Fruit fly (Drosophila melanogaster) whole organism, embryonic: ENCODE measurements around the gene CG9184.

Source experiments
- Atf3 ChIP-seq: fragments of 200-800 bp; sonication (Bioruptor generic); optimal IDR thresholded peaks from 3 replicates; lab custom pipeline; 2016; ENCODE audit warnings: missing biosample characterization, missing genetic modification characterization
- B-H1 ChIP-seq: fragments of 200-800 bp; sonication (Bioruptor generic); IDR thresholded peaks from 3 replicates; pipeline ENCODE4 v1.3.6; 2022; ENCODE audit warnings: missing biosample characterization, missing genetic modification characterization
- BEAF-32 ChIP-seq: fragments of 200-800 bp; sonication (Bioruptor generic); optimal IDR thresholded peaks from 3 replicates; lab custom pipeline; 2017; ENCODE audit warnings: missing biosample characterization, missing genetic modification characterization, mild to moderate bottlenecking, moderate library complexity, missing genetic modification reagents
- CG10267 ChIP-seq: fragments of 200-800 bp; sonication (Bioruptor generic); optimal IDR thresholded peaks from 2 replicates; lab custom pipeline; 2018; ENCODE audit warnings: missing biosample characterization, mild to moderate bottlenecking, missing genetic modification characterization, moderate library complexity
- CG10565 ChIP-seq: fragments of 200-800 bp; sonication (Bioruptor generic); optimal IDR thresholded peaks from 3 replicates; lab custom pipeline; 2016; ENCODE audit warnings: missing biosample characterization, mild to moderate bottlenecking, missing genetic modification characterization
- CG10654 ChIP-seq: fragments of 200-800 bp; sonication (Bioruptor generic); optimal IDR thresholded peaks from 2 replicates; lab custom pipeline; 2016; ENCODE audit warnings: missing biosample characterization, missing genetic modification characterization
- CG17186 ChIP-seq: fragments of 200-800 bp; sonication (Bioruptor generic); optimal IDR thresholded peaks from 3 replicates; lab custom pipeline; 2017; ENCODE audit warnings: missing biosample characterization, missing genetic modification reagents, missing genetic modification characterization
- CG17361 ChIP-seq: fragments of 200-800 bp; sonication (Bioruptor generic); IDR thresholded peaks from 3 replicates; pipeline ENCODE4 v1.3.6; 2022; ENCODE audit warnings: missing biosample characterization, missing genetic modification characterization
- CG2712 ChIP-seq: fragments of 200-800 bp; optimal IDR thresholded peaks from 3 replicates; lab custom pipeline; 2019; ENCODE audit warnings: missing biosample characterization, mild to moderate bottlenecking, missing genetic modification characterization, moderate library complexity
- CG2889 ChIP-seq: fragments of 200-800 bp; sonication (Bioruptor generic); IDR thresholded peaks from 3 replicates; pipeline ENCODE4 v1.3.6; 2022; ENCODE audit warnings: missing biosample characterization, missing genetic modification characterization
- CG4707 ChIP-seq: fragments of 200-800 bp; sonication (Bioruptor generic); optimal IDR thresholded peaks from 2 replicates; lab custom pipeline; 2018; ENCODE audit warnings: missing biosample characterization, mild to moderate bottlenecking, missing genetic modification characterization, moderate library complexity
- CG6254 ChIP-seq: fragments of 200-800 bp; sonication (Bioruptor generic); optimal IDR thresholded peaks from 3 replicates; lab custom pipeline; 2017; ENCODE audit warnings: mild to moderate bottlenecking, missing biosample characterization, missing genetic modification reagents, missing genetic modification characterization
- CG6272 ChIP-seq: fragments of 200-800 bp; sonication (Bioruptor generic); IDR thresholded peaks from 2 replicates; pipeline ENCODE4 v1.3.6; 2022; ENCODE audit warnings: missing biosample characterization, missing genetic modification characterization
- CG6654 ChIP-seq: fragments of 200-800 bp; sonication (Bioruptor generic); optimal IDR thresholded peaks from 2 replicates; lab custom pipeline; 2017; ENCODE audit warnings: missing biosample characterization, mild to moderate bottlenecking, missing genetic modification characterization
- CG7372 ChIP-seq: fragments of 200-800 bp; sonication (Bioruptor generic); IDR thresholded peaks from 2 replicates; pipeline ENCODE4 v1.3.6; 2022; ENCODE audit warnings: missing biosample characterization, missing genetic modification characterization
- CG9609 ChIP-seq: fragments of 200-800 bp; sonication (Bioruptor generic); optimal IDR thresholded peaks from 3 replicates; lab custom pipeline; 2016; ENCODE audit warnings: missing biosample characterization, missing genetic modification characterization
- Camta ChIP-seq: fragments of 200-800 bp; sonication (Bioruptor generic); optimal IDR thresholded peaks from 2 replicates; lab custom pipeline; 2016; ENCODE audit warnings: missing biosample characterization, missing genetic modification characterization
- CoRest ChIP-seq: fragments of 200-800 bp; sonication (Bioruptor generic); optimal IDR thresholded peaks from 3 replicates; lab custom pipeline; 2018; ENCODE audit warnings: missing biosample characterization, mild to moderate bottlenecking, missing genetic modification characterization, moderate library complexity
- Ets97D ChIP-seq: fragments of 200-800 bp; sonication (Bioruptor generic); optimal IDR thresholded peaks from 3 replicates; lab custom pipeline; 2016; ENCODE audit warnings: missing biosample characterization, missing genetic modification characterization
- HLH3B ChIP-seq: fragments of 200-800 bp; sonication (Bioruptor generic); IDR thresholded peaks from 2 replicates; pipeline ENCODE4 v1.3.6; 2022; ENCODE audit warnings: missing biosample characterization, missing genetic modification characterization
- Kr ChIP-seq: fragments of 200-800 bp; sonication (Bioruptor generic); optimal IDR thresholded peaks from 2 replicates; lab custom pipeline; 2017; ENCODE audit warnings: missing biosample characterization, mild to moderate bottlenecking, missing genetic modification characterization
- Myb ChIP-seq: fragments of 200-800 bp; sonication (Bioruptor generic); optimal IDR thresholded peaks from 2 replicates; lab custom pipeline; 2016; ENCODE audit warnings: missing biosample characterization, missing genetic modification characterization
- NC2β ChIP-seq: fragments of 200-800 bp; sonication (Bioruptor generic); optimal IDR thresholded peaks from 2 replicates; lab custom pipeline; 2016; ENCODE audit warnings: missing biosample characterization, missing genetic modification characterization
- Rx ChIP-seq: fragments of 200-800 bp; sonication (Bioruptor generic); IDR thresholded peaks from 2 replicates; pipeline ENCODE4 v1.3.6; 2022; ENCODE audit warnings: missing biosample characterization, missing genetic modification characterization
- Sox100B ChIP-seq: fragments of 200-800 bp; sonication (Bioruptor generic); optimal IDR thresholded peaks from 3 replicates; lab custom pipeline; 2018; ENCODE audit warnings: missing biosample characterization, mild to moderate bottlenecking, missing genetic modification characterization
- Xrp1 ChIP-seq: fragments of 200-800 bp; sonication (Bioruptor generic); IDR thresholded peaks from 2 replicates; pipeline ENCODE4 v1.3.6; 2022; ENCODE audit warnings: missing biosample characterization, missing genetic modification characterization
- amos ChIP-seq: fragments of 200-800 bp; sonication (Bioruptor generic); IDR thresholded peaks from 2 replicates; pipeline ENCODE4 v1.3.6; 2022; ENCODE audit warnings: missing biosample characterization, missing genetic modification characterization; ENCODE audit not compliant: partially characterized antibody
- ara ChIP-seq: fragments of 200-800 bp; sonication (Bioruptor generic); IDR thresholded peaks from 2 replicates; pipeline ENCODE4 v1.3.6; 2022; ENCODE audit warnings: missing biosample characterization, missing genetic modification characterization
- ato ChIP-seq: fragments of 200-800 bp; sonication (Bioruptor generic); IDR thresholded peaks from 2 replicates; pipeline ENCODE4 v1.3.6; 2022; ENCODE audit warnings: missing biosample characterization, missing genetic modification characterization; ENCODE audit not compliant: partially characterized antibody
- bowl ChIP-seq: fragments of 200-800 bp; sonication (Bioruptor generic); IDR thresholded peaks from 2 replicates; pipeline ENCODE4 v1.3.6; 2022; ENCODE audit warnings: missing biosample characterization, missing genetic modification characterization
- dan ChIP-seq: fragments of 200-800 bp; sonication (Bioruptor generic); IDR thresholded peaks from 2 replicates; pipeline ENCODE4 v1.3.6; 2022; ENCODE audit warnings: missing biosample characterization, missing genetic modification characterization
- dysf ChIP-seq: fragments of 200-800 bp; sonication (Bioruptor generic); IDR thresholded peaks from 3 replicates; pipeline ENCODE4 v1.3.6; 2022; ENCODE audit warnings: missing biosample characterization, missing genetic modification characterization
- ems ChIP-seq: fragments of 200-800 bp; sonication (Bioruptor generic); optimal IDR thresholded peaks from 3 replicates; lab custom pipeline; 2016; ENCODE audit warnings: missing biosample characterization, missing genetic modification characterization
- eve ChIP-seq, 2 experiments: fragments of >200 bp; optimal IDR thresholded peaks; 2 replicates each; lab custom pipeline; 2017; ENCODE audit warnings: missing biosample characterization in 2 of 2, missing genetic modification characterization in 2 of 2
- gsb-n ChIP-seq: fragments of 200-800 bp; sonication (Bioruptor generic); optimal IDR thresholded peaks from 3 replicates; lab custom pipeline; 2018; ENCODE audit warnings: missing biosample characterization, mild to moderate bottlenecking, missing genetic modification characterization
- insv ChIP-seq, 2 experiments: fragments of 200-800 bp; sonication (Bioruptor generic); optimal IDR thresholded peaks; 3 replicates each; lab custom pipeline; 2016 to 2018; ENCODE audit warnings: missing biosample characterization in 2 of 2, missing genetic modification characterization in 2 of 2
- kni ChIP-seq: fragments of 200-800 bp; sonication (Bioruptor generic); optimal IDR thresholded peaks from 3 replicates; lab custom pipeline; 2017; ENCODE audit warnings: mild to moderate bottlenecking, missing biosample characterization, missing genetic modification reagents, missing genetic modification characterization
- mld ChIP-seq: fragments of 200-800 bp; sonication (Bioruptor generic); IDR thresholded peaks from 3 replicates; pipeline ENCODE4 v1.3.6; 2022; ENCODE audit warnings: missing biosample characterization, missing genetic modification characterization; ENCODE audit not compliant: partially characterized antibody
- oc ChIP-seq: fragments of 200-800 bp; sonication (Bioruptor generic); optimal IDR thresholded peaks from 2 replicates; lab custom pipeline; 2018; ENCODE audit warnings: missing biosample characterization, mild to moderate bottlenecking, missing genetic modification characterization, moderate library complexity
- pan ChIP-seq, 4 experiments: fragments of >200 bp in 3 of 4; fragments of 200-800 bp in 1 of 4; sonication (Bioruptor generic) in 1 of 4; optimal IDR thresholded peaks in 3 of 4; IDR thresholded peaks in 1 of 4; 2 replicates each; pipeline versions ENCODE4 v1.3.6 to Lab custom; 2017 to 2022; ENCODE audit warnings: missing biosample characterization in 2 of 4, missing genetic modification characterization in 2 of 4, mixed read lengths in 1 of 4
- psq ChIP-seq: fragments of 200-800 bp; sonication (Bioruptor generic); optimal IDR thresholded peaks from 2 replicates; lab custom pipeline; 2017; ENCODE audit warnings: missing biosample characterization, missing genetic modification characterization
- sd ChIP-seq: fragments of 200-800 bp; sonication (Bioruptor generic); optimal IDR thresholded peaks from 3 replicates; lab custom pipeline; 2018; ENCODE audit warnings: missing biosample characterization, mild to moderate bottlenecking, missing genetic modification characterization, moderate library complexity
- sisA ChIP-seq: fragments of 200-800 bp; sonication (Bioruptor generic); IDR thresholded peaks from 2 replicates; pipeline ENCODE4 v1.3.6; 2022; ENCODE audit warnings: missing biosample characterization, missing genetic modification characterization
- slou ChIP-seq: fragments of 200-800 bp; sonication (Bioruptor generic); optimal IDR thresholded peaks from 3 replicates; lab custom pipeline; 2016; ENCODE audit warnings: missing biosample characterization, missing genetic modification characterization
- so ChIP-seq: fragments of 200-800 bp; sonication (Bioruptor generic); IDR thresholded peaks from 3 replicates; pipeline ENCODE4 v1.3.6; 2022; ENCODE audit warnings: missing biosample characterization, missing genetic modification characterization
- tio ChIP-seq: fragments of 200-800 bp; sonication (Bioruptor generic); optimal IDR thresholded peaks from 2 replicates; lab custom pipeline; 2017; ENCODE audit warnings: missing biosample characterization, missing genetic modification characterization, inconsistent platforms
- ttk ChIP-seq: fragments of 200-800 bp; sonication (Bioruptor generic); IDR thresholded peaks from 2 replicates; pipeline ENCODE4 v2.1.2; 2022; ENCODE audit warnings: missing biosample characterization, missing genetic modification characterization
- twi ChIP-seq: fragments of 200-800 bp; optimal IDR thresholded peaks from 2 replicates; lab custom pipeline; 2019; ENCODE audit warnings: missing biosample characterization, mild to moderate bottlenecking, missing genetic modification characterization, moderate library complexity
- vvl ChIP-seq: fragments of 200-800 bp; sonication (Bioruptor generic); IDR thresholded peaks from 2 replicates; pipeline ENCODE4 v1.3.6; 2022; ENCODE audit warnings: missing biosample characterization, missing genetic modification characterization
- wdn ChIP-seq: fragments of 200-800 bp; sonication (Bioruptor generic); IDR thresholded peaks from 2 replicates; pipeline ENCODE4 v1.3.6; 2022; ENCODE audit warnings: missing biosample characterization, missing genetic modification characterization
- zfh2 ChIP-seq: fragments of 200-800 bp; sonication (Bioruptor generic); optimal IDR thresholded peaks from 2 replicates; lab custom pipeline; 2016; ENCODE audit warnings: missing biosample characterization, missing genetic modification characterization

The CG9184 gene

DNA sequence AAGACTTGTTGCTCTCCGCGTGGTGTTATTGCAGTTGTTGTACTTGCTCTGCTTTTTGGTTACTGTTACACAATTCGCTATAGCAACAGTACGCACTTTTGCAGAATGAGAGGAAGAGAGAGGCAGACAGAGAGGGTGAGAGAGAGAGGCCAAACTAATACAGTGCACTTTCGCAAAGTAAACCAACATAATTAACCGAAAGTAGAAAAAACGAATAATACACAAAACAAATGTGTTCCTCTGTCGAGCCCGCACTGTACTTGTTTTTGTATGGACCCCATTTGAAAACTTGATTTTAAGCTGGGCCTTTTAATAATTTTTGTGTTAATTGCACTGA, 12.8 kb upstream of the CG9184 start (continued):
- no peak for TF ChIP-seq BEAF-32 (GFP tag; lab: Kevin White, UChicago)
- peak; percentile 28 for TF ChIP-seq CoRest
- TF ChIP-seq amos (GFP tag; lab: Robert Waterston, UW), result no peak
- no peak for TF ChIP-seq eve (GFP tag; optimal IDR thresholded peaks at IDR 0.05; lab: Kevin White, UChicago)
- no peak for TF ChIP-seq CG6272 (GFP tag; lab: Robert Waterston, UW)
- peak; percentile 27 for TF ChIP-seq Camta (GFP tag; lab: Kevin White, UChicago)
- no peak for TF ChIP-seq Atf3 (GFP tag; lab: Kevin White, UChicago)
- TF ChIP-seq pan (optimal IDR thresholded peaks at IDR 0.05; lab: Kevin White, UChicago), result no peak
- peak in 1 of 2 experiments; percentile 76 for TF ChIP-seq pan (GFP tag; optimal IDR thresholded peaks at IDR 0.05 in 1 of 2, IDR thresholded peaks at IDR 0.05 in 1 of 2)
- TF ChIP-seq dan (GFP tag; lab: Robert Waterston, UW), result no peak
- peak; percentile 49; the same call in 1 of the 2 replicates for TF ChIP-seq bowl (GFP tag; lab: Robert Waterston, UW)
- peak; percentile 63; the same call in 1 of the 3 replicates for TF ChIP-seq dysf
- no peak for TF ChIP-seq CG10565 (GFP tag; lab: Kevin White, UChicago)
- no peak for TF ChIP-seq CG6654
- TF ChIP-seq ato (GFP tag; lab: Robert Waterston, UW), result no peak
- TF ChIP-seq CG10654 (GFP tag; lab: Kevin White, UChicago), result no peak
- TF ChIP-seq kni, result no peak
- TF ChIP-seq Myb (GFP tag; lab: Kevin White, UChicago), result no peak
- TF ChIP-seq ttk (GFP tag; lab: Robert Waterston, UW), result peak; percentile 60
- TF ChIP-seq so (GFP tag; lab: Robert Waterston, UW), result peak; percentile 37; the same call in 1 of the 3 replicates
- TF ChIP-seq CG6254 (GFP tag; lab: Kevin White, UChicago), result no peak
- TF ChIP-seq CG7372 (GFP tag; lab: Robert Waterston, UW), result no peak
- TF ChIP-seq CG2889, result no peak
- no peak for TF ChIP-seq insv (GFP tag; optimal IDR thresholded peaks at IDR 0.05; lab: Kevin White, UChicago)
- TF ChIP-seq B-H1 (GFP tag; lab: Robert Waterston, UW), result peak; percentile 55; the same call in 1 of the 3 replicates
- TF ChIP-seq oc, result no peak
- no peak for TF ChIP-seq CG17186 (GFP tag; lab: Kevin White, UChicago)
- no peak for TF ChIP-seq Kr (GFP tag; lab: Kevin White, UChicago)
- TF ChIP-seq CG17361, result 0 out of 3 replicates have a peak, but pooled peaks have one; percentile 10
- no peak for TF ChIP-seq sd (tag; lab: Kevin White, UChicago)
- TF ChIP-seq zfh2 (GFP tag; lab: Kevin White, UChicago), result peak; percentile 48
- TF ChIP-seq CG10267 (tag; lab: Kevin White, UChicago), result peak; percentile 4
- TF ChIP-seq CG2712, result peak; percentile 21
- TF ChIP-seq sisA (GFP tag; lab: Robert Waterston, UW), result peak; percentile 26; the same call in 1 of the 2 replicates
- TF ChIP-seq Xrp1 (GFP tag; lab: Robert Waterston, UW), result peak; percentile 70
- TF ChIP-seq ara (GFP tag; lab: Robert Waterston, UW), result no peak
- TF ChIP-seq CG4707, result no peak
- no peak for TF ChIP-seq Ets97D (GFP tag; lab: Kevin White, UChicago)
- peak; percentile 79 for TF ChIP-seq vvl (GFP tag; lab: Robert Waterston, UW)
- TF ChIP-seq CG9609 (GFP tag; lab: Kevin White, UChicago), result no peak
- TF ChIP-seq mld (GFP tag; lab: Robert Waterston, UW), result no peak
- no peak for TF ChIP-seq slou
- peak; percentile 61; the same call in 1 of the 2 replicates for TF ChIP-seq Rx (GFP tag; lab: Robert Waterston, UW)
- no peak for TF ChIP-seq ems (GFP tag; lab: Kevin White, UChicago)
- TF ChIP-seq wdn (GFP tag; lab: Robert Waterston, UW), result 0 out of 2 replicates have a peak, but pooled peaks have one; percentile 9
- TF ChIP-seq NC2β (GFP tag; lab: Kevin White, UChicago), result no peak
- no peak for TF ChIP-seq gsb-n (tag; lab: Kevin White, UChicago)
- no peak for TF ChIP-seq tio (GFP tag; lab: Kevin White, UChicago)
- peak; percentile 47; the same call in 1 of the 2 replicates for TF ChIP-seq HLH3B (GFP tag; lab: Robert Waterston, UW)
- TF ChIP-seq Sox100B (GFP tag; lab: Kevin White, UChicago), result no peak
- TF ChIP-seq psq, result no peak
- no peak for TF ChIP-seq twi (tag; lab: Kevin White, UChicago)
